Fruit fly (Drosophila melanogaster) whole organism, prepupa: ENCODE results near the gene CG16813.

Experiments used
- CG11762 ChIP-seq: fragments of 200-800 bp; sonication (Bioruptor generic); optimal IDR thresholded peaks from 3 replicates; lab custom pipeline; 2016; ENCODE audit warnings: missing biosample characterization, missing genetic modification characterization; ENCODE audit not compliant: insufficient read depth
- Ets21C ChIP-seq: fragments of 200-800 bp; sonication (Bioruptor generic); optimal IDR thresholded peaks from 3 replicates; lab custom pipeline; 2016; ENCODE audit warnings: missing biosample characterization, missing genetic modification characterization
- Gug ChIP-seq: fragments of 200-800 bp; sonication (Bioruptor generic); IDR thresholded peaks from 2 replicates; pipeline ENCODE4 v1.3.6; 2022; ENCODE audit warnings: missing biosample characterization, missing genetic modification characterization
- Hr38 ChIP-seq: sonication (Bioruptor generic); optimal IDR thresholded peaks from 2 replicates; lab custom pipeline; 2016; ENCODE audit warnings: missing biosample characterization, missing genetic modification characterization
- Sox102F ChIP-seq: fragments of 200-800 bp; sonication (Bioruptor generic); optimal IDR thresholded peaks from 2 replicates; lab custom pipeline; 2016; ENCODE audit warnings: missing biosample characterization, mild to moderate bottlenecking, missing genetic modification characterization

DNA sequence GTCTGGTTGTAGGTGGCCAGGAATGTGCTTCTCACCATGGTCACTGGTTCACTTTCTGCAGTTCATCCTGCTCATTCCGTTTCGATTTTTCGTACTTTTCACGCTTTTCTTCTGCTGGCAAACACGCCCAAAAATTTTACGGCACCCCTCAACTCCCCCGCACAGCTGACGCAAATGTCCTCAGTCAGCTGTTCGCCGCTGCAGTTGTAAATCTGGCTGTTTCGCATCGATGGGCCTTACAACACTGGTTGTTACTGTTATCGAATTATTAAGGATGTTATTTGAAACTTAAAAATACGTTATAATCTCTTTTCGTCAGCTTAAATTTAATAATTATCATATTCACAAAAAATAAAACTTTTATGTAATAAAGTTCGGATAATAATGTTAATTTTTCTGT is 44.9 kb upstream of the CG16813 start, which contains the start of gene Mgat3:
- TF ChIP-seq Sox102F (GFP tag; lab: Kevin White, UChicago) (no peak), Ets21C (GFP tag; lab: Kevin White, UChicago) (no peak), Gug (no peak), CG11762 (GFP tag; lab: Kevin White, UChicago) (no peak), Hr38 (GFP tag; lab: Kevin White, UChicago) (no peak)
